Worm (Caenorhabditis elegans) whole organism, L2 larva: ENCODE results near the gene tsp-10.

Source experiments
- C34F6.9 ChIP-seq: fragments of 150-350 bp; optimal IDR thresholded peaks from 2 replicates; lab custom pipeline; 2014; ENCODE audit warnings: missing biosample characterization, missing genetic modification characterization
- R02D3.7 ChIP-seq: fragments of 150-350 bp; optimal IDR thresholded peaks from 2 replicates; lab custom pipeline; 2014; ENCODE audit warnings: missing biosample characterization, missing genetic modification characterization
- ZK546.5 ChIP-seq: sonication (generic microtip); optimal IDR thresholded peaks from 2 replicates; lab custom pipeline; 2017; ENCODE audit warnings: missing biosample characterization, missing genetic modification characterization
- alr-1 ChIP-seq: fragments of 150-350 bp; optimal IDR thresholded peaks from 2 replicates; lab custom pipeline; 2014; ENCODE audit warnings: missing biosample characterization, missing genetic modification characterization
- aly-2 ChIP-seq: fragments of 150-350 bp; optimal IDR thresholded peaks from 2 replicates; lab custom pipeline; 2014; ENCODE audit warnings: missing biosample characterization, missing genetic modification characterization
- ama-1 ChIP-seq: fragments of 150-350 bp; optimal IDR thresholded peaks from 2 replicates; lab custom pipeline; 2018; ENCODE audit warnings: inconsistent platforms
- blmp-1 ChIP-seq: sonication (generic microtip); optimal IDR thresholded peaks from 2 replicates; lab custom pipeline; 2017; ENCODE audit warnings: missing genetic modification characterization, mild to moderate bottlenecking, missing compliant biosample characterization, antibody characterized with exemption, moderate library complexity; ENCODE audit not compliant: insufficient read depth
- ceh-16 ChIP-seq: fragments of 150-350 bp; optimal IDR thresholded peaks from 2 replicates; lab custom pipeline; 2014; ENCODE audit warnings: missing biosample characterization, missing genetic modification characterization
- ceh-82 ChIP-seq: fragments of 150-350 bp; optimal IDR thresholded peaks from 2 replicates; lab custom pipeline; 2014; ENCODE audit warnings: missing biosample characterization, missing genetic modification characterization
- crh-2 ChIP-seq: sonication (generic microtip); optimal IDR thresholded peaks from 2 replicates; lab custom pipeline; 2017; ENCODE audit warnings: missing biosample characterization, missing genetic modification characterization
- dmd-4 ChIP-seq: sonication (generic microtip); optimal IDR thresholded peaks from 2 replicates; lab custom pipeline; 2017; ENCODE audit warnings: missing biosample characterization, missing genetic modification characterization
- elt-1 ChIP-seq: fragments of 150-350 bp; optimal IDR thresholded peaks from 2 replicates; lab custom pipeline; 2014; ENCODE audit warnings: missing biosample characterization, missing genetic modification characterization
- elt-3 ChIP-seq: sonication (generic microtip); optimal IDR thresholded peaks from 2 replicates; lab custom pipeline; 2017; ENCODE audit warnings: missing biosample characterization, missing genetic modification characterization
- fos-1 ChIP-seq: fragments of 150-350 bp; optimal IDR thresholded peaks from 2 replicates; lab custom pipeline; 2014; ENCODE audit warnings: missing biosample characterization, missing genetic modification characterization
- gmeb-1 ChIP-seq: fragments of 150-350 bp; optimal IDR thresholded peaks from 2 replicates; lab custom pipeline; 2014; ENCODE audit warnings: missing biosample characterization, missing genetic modification characterization
- lin-11 ChIP-seq: fragments of 150-350 bp; sonication (generic microtip); optimal IDR thresholded peaks from 2 replicates; lab custom pipeline; 2014; ENCODE audit warnings: missing biosample characterization, missing genetic modification characterization, inconsistent platforms, mixed read lengths
- lin-39 ChIP-seq: fragments of 150-350 bp; optimal IDR thresholded peaks from 2 replicates; lab custom pipeline; 2014; ENCODE audit warnings: missing biosample characterization, missing genetic modification reagents, missing genetic modification characterization
- lsy-2 ChIP-seq, 2 experiments: fragments of 150-350 bp in 1 of 2; sonication (generic microtip) in 1 of 2; optimal IDR thresholded peaks; 2 replicates each; lab custom pipeline; 2014 to 2017; ENCODE audit warnings: missing biosample characterization in 2 of 2, missing genetic modification characterization in 2 of 2
- mab-5 ChIP-seq: fragments of 150-350 bp; optimal IDR thresholded peaks from 2 replicates; lab custom pipeline; 2014; ENCODE audit warnings: missing biosample characterization, missing genetic modification characterization
- mbf-1 ChIP-seq: sonication (generic microtip); optimal IDR thresholded peaks from 2 replicates; lab custom pipeline; 2017; ENCODE audit warnings: missing biosample characterization, missing genetic modification characterization
- mdl-1 ChIP-seq, 2 experiments: fragments of 150-350 bp in 1 of 2; sonication (generic microtip) in 1 of 2; optimal IDR thresholded peaks; 2 replicates each; lab custom pipeline; 2017; ENCODE audit warnings: missing biosample characterization in 2 of 2, missing genetic modification characterization in 2 of 2
- nhr-10 ChIP-seq: sonication (generic microtip); optimal IDR thresholded peaks from 2 replicates; lab custom pipeline; 2017; ENCODE audit warnings: missing biosample characterization, missing genetic modification characterization
- nhr-11 ChIP-seq: fragments of 150-350 bp; optimal IDR thresholded peaks from 2 replicates; lab custom pipeline; 2014; ENCODE audit warnings: missing biosample characterization, missing genetic modification characterization
- nhr-12 ChIP-seq: fragments of 150-350 bp; optimal IDR thresholded peaks from 2 replicates; lab custom pipeline; 2014; ENCODE audit warnings: missing biosample characterization, missing genetic modification characterization
- nhr-129 ChIP-seq: fragments of 150-350 bp; optimal IDR thresholded peaks from 2 replicates; lab custom pipeline; 2014; ENCODE audit warnings: missing biosample characterization, missing genetic modification characterization
- nhr-23 ChIP-seq: fragments of 150-350 bp; optimal IDR thresholded peaks from 2 replicates; lab custom pipeline; 2014; ENCODE audit warnings: missing biosample characterization, missing genetic modification reagents, missing genetic modification characterization
- nhr-237 ChIP-seq: fragments of 150-350 bp; optimal IDR thresholded peaks from 2 replicates; lab custom pipeline; 2014; ENCODE audit warnings: missing biosample characterization, missing genetic modification characterization
- nhr-25 ChIP-seq: fragments of 150-350 bp; sonication (generic microtip); optimal IDR thresholded peaks from 3 replicates; lab custom pipeline; 2014; ENCODE audit warnings: missing biosample characterization, missing genetic modification characterization
- nhr-6 ChIP-seq: fragments of 150-350 bp; optimal IDR thresholded peaks from 2 replicates; lab custom pipeline; 2014; ENCODE audit warnings: missing biosample characterization, missing genetic modification characterization
- nhr-77 ChIP-seq: fragments of 150-350 bp; optimal IDR thresholded peaks from 2 replicates; lab custom pipeline; 2014; ENCODE audit warnings: missing biosample characterization, missing genetic modification characterization
- peb-1 ChIP-seq: fragments of 150-350 bp; optimal IDR thresholded peaks from 2 replicates; lab custom pipeline; 2014; ENCODE audit warnings: missing biosample characterization, missing genetic modification characterization
- sem-4 ChIP-seq: fragments of 150-350 bp; optimal IDR thresholded peaks from 2 replicates; lab custom pipeline; 2014; ENCODE audit warnings: missing biosample characterization, missing genetic modification reagents, missing genetic modification characterization
- sma-3 ChIP-seq: sonication (generic microtip); optimal IDR thresholded peaks from 2 replicates; lab custom pipeline; 2016; ENCODE audit warnings: missing genetic modification reagents, missing genetic modification characterization, missing compliant biosample characterization
- sma-9 ChIP-seq, 2 experiments: fragments of 150-350 bp in 1 of 2; sonication (generic microtip) in 1 of 2; optimal IDR thresholded peaks; 2 replicates each; lab custom pipeline; 2014 to 2016; ENCODE audit warnings: missing genetic modification characterization in 2 of 2, mild to moderate bottlenecking in 1 of 2, missing biosample characterization in 1 of 2, missing compliant biosample characterization in 1 of 2, missing genetic modification reagents in 1 of 2, moderate library complexity in 1 of 2
- unc-39 ChIP-seq: fragments of 150-350 bp; optimal IDR thresholded peaks from 2 replicates; lab custom pipeline; 2014; ENCODE audit warnings: missing biosample characterization, missing genetic modification characterization
- unc-55 ChIP-seq: fragments of 150-350 bp; sonication (generic microtip); optimal IDR thresholded peaks from 3 replicates; lab custom pipeline; 2014; ENCODE audit warnings: missing biosample characterization, missing genetic modification reagents, missing genetic modification characterization
- unc-62 ChIP-seq: fragments of 150-350 bp; optimal IDR thresholded peaks from 2 replicates; lab custom pipeline; 2014; ENCODE audit warnings: missing biosample characterization, missing genetic modification reagents, missing genetic modification characterization
- zag-1 ChIP-seq: fragments of 150-350 bp; optimal IDR thresholded peaks from 2 replicates; lab custom pipeline; 2014; ENCODE audit warnings: missing biosample characterization, missing genetic modification characterization
- ztf-11 ChIP-seq: sonication (generic microtip); optimal IDR thresholded peaks from 2 replicates; lab custom pipeline; 2017; ENCODE audit warnings: missing biosample characterization, missing genetic modification characterization
- ztf-4 ChIP-seq: fragments of 150-350 bp; optimal IDR thresholded peaks from 2 replicates; lab custom pipeline; 2014; ENCODE audit warnings: missing biosample characterization, missing genetic modification characterization

Gene tsp-10

ce11 chrII:6752027-6752426 is 33.6 kb downstream of the tsp-10 start, which contains the start of gene F41G3.19:
Gene F41G3.19 (minus strand): TSS chrII:6752127.
- TF ChIP-seq dmd-4 (tag; lab: Kevin White, UChicago) (no peak), unc-55 (GFP tag; lab: Kevin White, UChicago) (no peak), nhr-237 (tag; lab: Kevin White, UChicago) (no peak), unc-62 (GFP tag; lab: Kevin White, UChicago) (no peak), ceh-82 (tag; lab: Kevin White, UChicago) (no peak), gmeb-1 (no peak), ztf-11 (tag; lab: Kevin White, UChicago) (no peak), nhr-77 (tag; lab: Kevin White, UChicago) (no peak), zag-1 (tag; lab: Kevin White, UChicago) (no peak), nhr-12 (no peak), ZK546.5 (tag; lab: Kevin White, UChicago) (no peak), lin-39 (tag; lab: Kevin White, UChicago) (no peak), sem-4 (tag; lab: Kevin White, UChicago) (no peak), lin-11 (tag; lab: Kevin White, UChicago) (no peak)

ce11 chrII:6752850-6753249 is 34.5 kb downstream of the tsp-10 start, which contains the start of gene F41G3.21:
Gene F41G3.21 (minus strand): TSS chrII:6752950.
- TF ChIP-seq C34F6.9 (tag; lab: Kevin White, UChicago) (no peak), ceh-82 (tag; lab: Kevin White, UChicago) (no peak), nhr-23 (no peak), lsy-2 (tag; optimal IDR thresholded peaks at IDR 0.05; lab: Kevin White, UChicago) (no peak), blmp-1 (tag; lab: Kevin White, UChicago) (no peak), crh-2 (no peak), unc-39 (tag; lab: Kevin White, UChicago) (no peak), nhr-129 (no peak), sma-3 (no peak), ztf-4 (tag; lab: Kevin White, UChicago) (no peak), mab-5 (tag; lab: Kevin White, UChicago) (no peak), ceh-16 (tag; lab: Kevin White, UChicago) (no peak), R02D3.7 (no peak), peb-1 (no peak), elt-3 (tag; lab: Kevin White, UChicago) (no peak), alr-1 (tag; lab: Kevin White, UChicago) (no peak)

ce11 chrII:6754671-6755224 is 36.4 kb downstream of the tsp-10 start, which contains the start of the genes srx-95 and fis-1:
Gene srx-95 (minus strand): TSS chrII:6754771.
Gene fis-1 (plus strand): TSS chrII:6755174.
- TF ChIP-seq ZK546.5 (tag; lab: Kevin White, UChicago) (no peak), lin-39 (tag; lab: Kevin White, UChicago) (no peak), ceh-82 (tag; lab: Kevin White, UChicago) (no peak), crh-2 (no peak), fos-1 (no peak), lsy-2 (tag; optimal IDR thresholded peaks at IDR 0.05; lab: Kevin White, UChicago) (no peak)

- no peak for TF ChIP-seq nhr-11 (tag; lab: Kevin White, UChicago)
- TF ChIP-seq zag-1 (tag; lab: Kevin White, UChicago): no peak
- TF ChIP-seq gmeb-1: no peak
- TF ChIP-seq unc-55 (GFP tag; lab: Kevin White, UChicago): no peak
- no peak for TF ChIP-seq nhr-10 (tag; lab: Kevin White, UChicago)
- no peak for TF ChIP-seq nhr-6
- TF ChIP-seq nhr-129: no peak
- no peak for TF ChIP-seq nhr-25 (tag; lab: Kevin White, UChicago)
- TF ChIP-seq sma-9 (GFP tag; optimal IDR thresholded peaks at IDR 0.05; lab: Kevin White, UChicago): no peak
- TF ChIP-seq sma-9 (tag; optimal IDR thresholded peaks at IDR 0.05; lab: Kevin White, UChicago): no peak
- no peak for TF ChIP-seq R02D3.7
These were observed 37.8 kb downstream of the tsp-10 start, which contains the start of gene F41G3.3 for ce11 chrII:6756232-6756631. Gene F41G3.3 (plus strand): TSS chrII:6756532.

ce11 chrII:6764734-6765133 is 46.3 kb downstream of the tsp-10 start, which contains the start of gene nlp-50:
Gene nlp-50 (plus strand): TSS chrII:6765034.
- TF ChIP-seq sem-4 (tag; lab: Kevin White, UChicago) (no peak), mab-5 (tag; lab: Kevin White, UChicago) (no peak), gmeb-1 (no peak), ztf-11 (tag; lab: Kevin White, UChicago) (no peak), R02D3.7 (no peak), mbf-1 (tag; lab: Kevin White, UChicago) (no peak), ama-1 (lab: Kevin White, UChicago) (no peak), alr-1 (tag; lab: Kevin White, UChicago) (no peak), sma-3 (no peak), unc-62 (GFP tag; lab: Kevin White, UChicago) (no peak), lin-11 (tag; lab: Kevin White, UChicago) (no peak), nhr-237 (tag; lab: Kevin White, UChicago) (no peak), mdl-1 (tag; optimal IDR thresholded peaks at IDR 0.05; lab: Kevin White, UChicago) (no peak), elt-1 (tag; lab: Kevin White, UChicago) (no peak), aly-2 (tag; lab: Kevin White, UChicago) (no peak)
